Fruit fly (Drosophila melanogaster) Kc167 (cell line): ENCODE results near the gene Meltrin.

ENCODE experiments used
- Myc ChIP-seq: fragments of >200 bp; optimal IDR thresholded peaks from 2 replicates; lab custom pipeline; 2017; ENCODE audit warnings: missing external identifiers
- Sin3A ChIP-seq: fragments of >200 bp; optimal IDR thresholded peaks from 2 replicates; lab custom pipeline; 2018; ENCODE audit warnings: missing external identifiers
- insv ChIP-seq: fragments of >200 bp; optimal IDR thresholded peaks from 3 replicates; lab custom pipeline; 2018; ENCODE audit warnings: missing external identifiers

DNA sequence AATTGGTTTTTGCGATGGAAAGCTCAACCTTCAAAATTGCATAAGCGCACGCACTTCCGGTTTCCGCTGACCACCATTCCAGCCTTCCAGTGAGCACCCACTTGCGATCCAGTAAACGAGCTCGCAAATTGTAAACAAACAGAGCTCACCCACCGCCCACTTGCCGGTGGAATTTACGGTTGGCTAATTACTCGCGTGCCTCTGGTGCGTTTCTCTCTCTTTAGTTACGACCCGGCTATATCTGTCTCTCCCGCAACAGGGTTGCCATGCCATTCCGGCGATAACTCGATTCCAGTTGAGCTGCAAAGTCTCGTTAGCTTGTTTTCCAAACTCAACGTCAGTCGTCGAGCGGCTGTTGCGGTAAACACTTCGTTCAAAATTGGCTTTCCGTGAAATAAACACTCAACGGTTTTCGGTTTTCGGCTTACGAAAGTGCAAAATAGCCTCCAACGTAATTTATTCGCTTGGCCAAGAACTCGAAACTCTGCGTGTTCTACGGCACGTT is 66.9 kb downstream of the Meltrin start, which contains the start of gene Cad88C:
- TF ChIP-seq Sin3A (lab: Kevin White, UChicago) (no peak), Myc (lab: Kevin White, UChicago) (no peak), insv (lab: Kevin White, UChicago) (no peak)
